Fruit fly (Drosophila melanogaster) whole organism, embryonic: Measurements from ENCODE around the gene Acsx3.
A peak's percentile ranks its signal among the peaks of the same experiment; 100 is the strongest.

ENCODE experiments used
- Atf6 ChIP-seq: fragments of 200-800 bp; sonication (Bioruptor generic); IDR thresholded peaks from 2 replicates; pipeline ENCODE4 v1.3.6; 2022; ENCODE audit warnings: missing biosample characterization, missing genetic modification characterization
- Awh ChIP-seq: fragments of 200-800 bp; sonication (Bioruptor generic); IDR thresholded peaks from 2 replicates; pipeline ENCODE4, ENCODE4 v1.3.6; 2022; ENCODE audit warnings: missing biosample characterization, missing genetic modification characterization
- BEAF-32 ChIP-seq: fragments of 200-800 bp; sonication (Bioruptor generic); optimal IDR thresholded peaks from 3 replicates; lab custom pipeline; 2017; ENCODE audit warnings: missing biosample characterization, missing genetic modification characterization, mild to moderate bottlenecking, moderate library complexity, missing genetic modification reagents
- Bteb2 ChIP-seq: fragments of 200-800 bp; sonication (Bioruptor generic); optimal IDR thresholded peaks from 2 replicates; lab custom pipeline; 2016; ENCODE audit warnings: missing biosample characterization, missing genetic modification characterization
- CG10209 ChIP-seq: fragments of 200-800 bp; sonication (Bioruptor generic); optimal IDR thresholded peaks from 3 replicates; lab custom pipeline; 2017; ENCODE audit warnings: missing biosample characterization, mild to moderate bottlenecking, missing genetic modification characterization, missing genetic modification reagents
- CG10654 ChIP-seq: fragments of 200-800 bp; sonication (Bioruptor generic); optimal IDR thresholded peaks from 2 replicates; lab custom pipeline; 2016; ENCODE audit warnings: missing biosample characterization, missing genetic modification characterization
- CG11085 ChIP-seq: fragments of 200-800 bp; sonication (Bioruptor generic); IDR thresholded peaks from 2 replicates; pipeline ENCODE4 v1.3.6; 2022; ENCODE audit warnings: missing biosample characterization, missing genetic modification characterization
- CG15479 ChIP-seq: fragments of 200-800 bp; sonication (Bioruptor generic); optimal IDR thresholded peaks from 3 replicates; lab custom pipeline; 2019; ENCODE audit warnings: missing biosample characterization, mild to moderate bottlenecking, missing genetic modification characterization, moderate library complexity
- CG15514 ChIP-seq: fragments of 200-800 bp; sonication (Bioruptor generic); optimal IDR thresholded peaks from 3 replicates; lab custom pipeline; 2017; ENCODE audit warnings: missing biosample characterization, missing genetic modification characterization, mild to moderate bottlenecking, moderate library complexity, missing genetic modification reagents
- CG15696 ChIP-seq: fragments of 200-800 bp; sonication (Bioruptor generic); optimal IDR thresholded peaks from 2 replicates; lab custom pipeline; 2019; ENCODE audit warnings: missing biosample characterization, mild to moderate bottlenecking, missing genetic modification characterization, moderate library complexity
- CG16813 ChIP-seq: fragments of 200-800 bp; sonication (Bioruptor generic); IDR thresholded peaks from 3 replicates; pipeline ENCODE4 v1.3.6; 2022; ENCODE audit warnings: missing biosample characterization, missing genetic modification characterization; ENCODE audit not compliant: partially characterized antibody
- CG17612 ChIP-seq: fragments of 200-800 bp; sonication (Bioruptor generic); IDR thresholded peaks from 2 replicates; pipeline ENCODE4 v1.3.6; 2022; ENCODE audit warnings: missing biosample characterization, missing genetic modification characterization
- CG2129 ChIP-seq: fragments of 200-800 bp; sonication (Bioruptor generic); IDR thresholded peaks from 2 replicates; pipeline ENCODE4 v1.3.6; 2022; ENCODE audit warnings: missing biosample characterization, missing genetic modification characterization; ENCODE audit not compliant: partially characterized antibody
- CG3065 ChIP-seq: fragments of 200-800 bp; sonication (Bioruptor generic); optimal IDR thresholded peaks from 2 replicates; lab custom pipeline; 2016; ENCODE audit warnings: missing biosample characterization, missing genetic modification characterization
- CG31224 ChIP-seq: fragments of 200-800 bp; sonication (Bioruptor generic); IDR thresholded peaks from 2 replicates; pipeline ENCODE4 v1.3.6; 2022; ENCODE audit warnings: missing biosample characterization, missing genetic modification characterization
- CG34376 ChIP-seq: fragments of 200-800 bp; sonication (Bioruptor generic); optimal IDR thresholded peaks from 2 replicates; lab custom pipeline; 2018; ENCODE audit warnings: missing biosample characterization, mild to moderate bottlenecking, missing genetic modification characterization
- CG43689 ChIP-seq: fragments of 200-800 bp; sonication (Bioruptor generic); IDR thresholded peaks from 2 replicates; pipeline ENCODE4 v1.3.6; 2022; ENCODE audit warnings: missing biosample characterization, missing genetic modification characterization
- CG7786 ChIP-seq: fragments of 200-800 bp; sonication (Bioruptor generic); optimal IDR thresholded peaks from 2 replicates; lab custom pipeline; 2016; ENCODE audit warnings: missing biosample characterization, missing genetic modification characterization
- CHES-1-like ChIP-seq: fragments of 200-800 bp; sonication (Bioruptor generic); optimal IDR thresholded peaks from 2 replicates; lab custom pipeline; 2016; ENCODE audit warnings: missing biosample characterization, missing genetic modification characterization
- Dfd ChIP-seq, 2 experiments: fragments of >200 bp; optimal IDR thresholded peaks; 2 replicates each; lab custom pipeline; 2017; ENCODE audit warnings: missing biosample characterization in 2 of 2, missing genetic modification characterization in 2 of 2
- ERR ChIP-seq: fragments of 200-800 bp; sonication (Bioruptor generic); optimal IDR thresholded peaks from 2 replicates; lab custom pipeline; 2016; ENCODE audit warnings: missing biosample characterization, missing genetic modification characterization
- GATAe ChIP-seq: fragments of 200-800 bp; sonication (Bioruptor generic); conservative IDR thresholded peaks from 2 replicates; pipeline ENCODE4 v1.3.6; 2022; ENCODE audit warnings: missing biosample characterization, missing genetic modification characterization
- HLH54F ChIP-seq: fragments of 200-800 bp; sonication (Bioruptor generic); optimal IDR thresholded peaks from 3 replicates; lab custom pipeline; 2016; ENCODE audit warnings: missing biosample characterization, missing genetic modification characterization
- Hr78 ChIP-seq, 2 experiments: fragments of 200-800 bp in 1 of 2; fragments of >200 bp in 1 of 2; sonication (Bioruptor generic) in 1 of 2; optimal IDR thresholded peaks; 2 replicates each; lab custom pipeline; 2017 to 2019; ENCODE audit warnings: missing biosample characterization in 2 of 2, missing genetic modification characterization in 2 of 2, mild to moderate bottlenecking in 1 of 2, moderate library complexity in 1 of 2
- Lhr ChIP-seq: fragments of 200-800 bp; sonication (Bioruptor generic); optimal IDR thresholded peaks from 3 replicates; lab custom pipeline; 2017; ENCODE audit warnings: mild to moderate bottlenecking, missing biosample characterization, missing genetic modification reagents, missing genetic modification characterization
- Nf-YC ChIP-seq: fragments of 200-800 bp; optimal IDR thresholded peaks from 3 replicates; lab custom pipeline; 2019; ENCODE audit warnings: missing biosample characterization, mild to moderate bottlenecking, missing genetic modification characterization, moderate library complexity
- Spps ChIP-seq: fragments of 200-800 bp; sonication (Bioruptor generic); optimal IDR thresholded peaks from 2 replicates; lab custom pipeline; 2018; ENCODE audit warnings: missing biosample characterization, mild to moderate bottlenecking, missing genetic modification characterization
- Sry-β ChIP-seq: fragments of 200-800 bp; sonication (Bioruptor generic); optimal IDR thresholded peaks from 2 replicates; lab custom pipeline; 2018; ENCODE audit warnings: missing biosample characterization, mild to moderate bottlenecking, missing genetic modification characterization, moderate library complexity
- cas ChIP-seq: fragments of 200-800 bp; sonication (Bioruptor generic); IDR thresholded peaks from 2 replicates; pipeline ENCODE4 v1.3.6; 2022; ENCODE audit warnings: missing biosample characterization, missing genetic modification characterization
- chm ChIP-seq: fragments of 200-800 bp; sonication (Bioruptor generic); IDR thresholded peaks from 2 replicates; pipeline ENCODE4 v1.3.6; 2022; ENCODE audit warnings: missing biosample characterization, missing genetic modification characterization
- corto ChIP-seq: fragments of 200-800 bp; sonication (Bioruptor generic); optimal IDR thresholded peaks from 2 replicates; lab custom pipeline; 2016; ENCODE audit warnings: missing biosample characterization, mild to moderate bottlenecking, missing genetic modification characterization, moderate library complexity
- danr ChIP-seq: fragments of 200-800 bp; sonication (Bioruptor generic); IDR thresholded peaks from 2 replicates; pipeline ENCODE4 v1.3.6; 2022; ENCODE audit warnings: missing biosample characterization, missing genetic modification characterization
- eve ChIP-seq, 2 experiments: fragments of >200 bp; optimal IDR thresholded peaks; 2 replicates each; lab custom pipeline; 2017; ENCODE audit warnings: missing biosample characterization in 2 of 2, missing genetic modification characterization in 2 of 2
- exex ChIP-seq: fragments of 200-800 bp; sonication (Bioruptor generic); optimal IDR thresholded peaks from 4 replicates; lab custom pipeline; 2018; ENCODE audit warnings: missing biosample characterization, mild to moderate bottlenecking, missing genetic modification characterization, moderate library complexity
- fd3F ChIP-seq: fragments of 200-800 bp; sonication (Bioruptor generic); optimal IDR thresholded peaks from 2 replicates; lab custom pipeline; 2018; ENCODE audit warnings: missing biosample characterization, mild to moderate bottlenecking, missing genetic modification characterization, moderate library complexity
- grn ChIP-seq: fragments of 200-800 bp; sonication (Bioruptor generic); optimal IDR thresholded peaks from 3 replicates; lab custom pipeline; 2017; ENCODE audit warnings: missing biosample characterization, missing genetic modification characterization
- gro ChIP-seq: fragments of 200-800 bp; sonication (Bioruptor generic); optimal IDR thresholded peaks from 2 replicates; lab custom pipeline; 2016; ENCODE audit warnings: missing biosample characterization, missing genetic modification characterization
- hkb ChIP-seq, 2 experiments: fragments of 200-800 bp in 1 of 2; fragments of >200 bp in 1 of 2; sonication (Bioruptor generic) in 1 of 2; IDR thresholded peaks in 1 of 2; optimal IDR thresholded peaks in 1 of 2; 2 replicates each; pipeline versions ENCODE4 v1.3.6 to Lab custom; 2017 to 2022; ENCODE audit warnings: missing biosample characterization in 1 of 2, missing genetic modification characterization in 1 of 2
- jing ChIP-seq: fragments of 200-800 bp; sonication (Bioruptor generic); optimal IDR thresholded peaks from 2 replicates; lab custom pipeline; 2018; ENCODE audit warnings: missing biosample characterization, mild to moderate bottlenecking, missing genetic modification characterization
- nerfin-1 ChIP-seq: fragments of 200-800 bp; sonication (Bioruptor generic); optimal IDR thresholded peaks from 3 replicates; lab custom pipeline; 2019; ENCODE audit warnings: missing biosample characterization, mild to moderate bottlenecking, missing genetic modification characterization, moderate library complexity
- otp ChIP-seq: fragments of 200-800 bp; sonication (Bioruptor generic); IDR thresholded peaks from 3 replicates; pipeline ENCODE4, ENCODE4 v1.3.6; 2022; ENCODE audit warnings: missing biosample characterization, missing genetic modification characterization
- p53 ChIP-seq: fragments of 200-800 bp; sonication (Bioruptor generic); optimal IDR thresholded peaks from 2 replicates; lab custom pipeline; 2016; ENCODE audit warnings: missing biosample characterization, missing genetic modification characterization
- sd ChIP-seq: fragments of 200-800 bp; sonication (Bioruptor generic); optimal IDR thresholded peaks from 3 replicates; lab custom pipeline; 2018; ENCODE audit warnings: missing biosample characterization, mild to moderate bottlenecking, missing genetic modification characterization, moderate library complexity
- sug ChIP-seq: fragments of 200-800 bp; optimal IDR thresholded peaks from 2 replicates; lab custom pipeline; 2019; ENCODE audit warnings: missing biosample characterization, mild to moderate bottlenecking, missing genetic modification characterization, moderate library complexity
- tin ChIP-seq: fragments of 200-800 bp; sonication (Bioruptor generic); optimal IDR thresholded peaks from 3 replicates; lab custom pipeline; 2016; ENCODE audit warnings: missing biosample characterization, missing genetic modification characterization
- tll ChIP-seq, 2 experiments: fragments of 200-800 bp in 1 of 2; fragments of >200 bp in 1 of 2; sonication (Bioruptor generic) in 1 of 2; optimal IDR thresholded peaks; 2 replicates each; lab custom pipeline; 2017 to 2019; ENCODE audit warnings: missing biosample characterization in 2 of 2, missing genetic modification characterization in 2 of 2, mild to moderate bottlenecking in 1 of 2, moderate library complexity in 1 of 2
- vnd ChIP-seq: fragments of 200-800 bp; sonication (Bioruptor generic); IDR thresholded peaks from 3 replicates; pipeline ENCODE4 v1.3.6; 2022; ENCODE audit warnings: missing biosample characterization, missing genetic modification characterization; ENCODE audit not compliant: partially characterized antibody
- vvl ChIP-seq: fragments of 200-800 bp; sonication (Bioruptor generic); IDR thresholded peaks from 2 replicates; pipeline ENCODE4 v1.3.6; 2022; ENCODE audit warnings: missing biosample characterization, missing genetic modification characterization

Gene Acsx3

DNA sequence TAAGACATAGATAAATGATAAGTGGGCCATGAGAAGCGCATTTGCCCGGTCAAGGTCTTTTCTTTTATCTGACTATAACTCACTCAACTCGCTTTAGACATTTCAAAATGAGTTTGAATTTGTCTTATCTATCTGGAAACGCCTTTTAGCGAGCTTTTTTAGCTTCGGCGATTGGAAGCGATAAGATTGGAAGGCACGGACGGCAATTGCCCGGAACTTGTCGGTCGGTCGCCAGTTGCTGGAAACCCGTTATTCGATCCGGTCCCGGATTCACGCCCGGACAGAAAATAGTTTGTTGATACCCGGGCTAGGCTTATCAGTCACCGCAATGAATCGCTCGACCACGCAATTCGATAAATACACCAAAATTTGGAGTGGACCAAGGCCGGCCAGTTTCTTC lies 2.2 kb downstream of the Acsx3 start, which contains the start of gene Acsx4 (continued):
- TF ChIP-seq CG31224 (GFP tag; lab: Robert Waterston, UW): no peak
- peak; percentile 82 for TF ChIP-seq GATAe (GFP tag; lab: Robert Waterston, UW)
- peak; percentile 72 for TF ChIP-seq CG15514 (GFP tag; lab: Kevin White, UChicago)

- no peak for TF ChIP-seq CG10209 (GFP tag; lab: Kevin White, UChicago)
- TF ChIP-seq vvl (GFP tag; lab: Robert Waterston, UW): no peak
- TF ChIP-seq Awh: no peak
- TF ChIP-seq CG11085 (GFP tag; lab: Robert Waterston, UW): no peak
- no peak for TF ChIP-seq nerfin-1 (tag; lab: Kevin White, UChicago)
- peak; percentile 73 for TF ChIP-seq CG34376 (GFP tag; lab: Kevin White, UChicago)
- no peak for TF ChIP-seq cas
- no peak for TF ChIP-seq gro
- no peak for TF ChIP-seq Sry-β (GFP tag; lab: Kevin White, UChicago)
- TF ChIP-seq sd (tag; lab: Kevin White, UChicago): peak; percentile 78
- no peak for TF ChIP-seq hkb (optimal IDR thresholded peaks at IDR 0.05; lab: Kevin White, UChicago)
- TF ChIP-seq hkb (GFP tag; IDR thresholded peaks at IDR 0.05; lab: Robert Waterston, UW): no peak
- TF ChIP-seq CG10654 (GFP tag; lab: Kevin White, UChicago): no peak
- TF ChIP-seq chm (GFP tag; lab: Robert Waterston, UW): no peak
- TF ChIP-seq danr (GFP tag; lab: Robert Waterston, UW): no peak
- no peak for TF ChIP-seq p53 (GFP tag; lab: Kevin White, UChicago)
- peak; percentile 78 for TF ChIP-seq grn (GFP tag; lab: Kevin White, UChicago)
- no peak for TF ChIP-seq fd3F (GFP tag; lab: Kevin White, UChicago)
- TF ChIP-seq CG3065 (GFP tag; lab: Kevin White, UChicago): no peak
- peak in 1 of 2 experiments; percentile 95 for TF ChIP-seq Hr78 (GFP tag; optimal IDR thresholded peaks at IDR 0.05; lab: Kevin White, UChicago)
- no peak for TF ChIP-seq CG2129 (GFP tag; lab: Robert Waterston, UW)
- no peak for TF ChIP-seq CG15479 (GFP tag; lab: Kevin White, UChicago)
- no peak for TF ChIP-seq CG16813 (GFP tag; lab: Robert Waterston, UW)
- TF ChIP-seq sug (tag; lab: Kevin White, UChicago): peak; percentile 67
- peak; percentile 4 for TF ChIP-seq BEAF-32 (GFP tag; lab: Kevin White, UChicago)
- no peak for TF ChIP-seq jing
- no peak for TF ChIP-seq otp (GFP tag; lab: Robert Waterston, UW)
- no peak for TF ChIP-seq HLH54F (GFP tag; lab: Kevin White, UChicago)
- no peak for TF ChIP-seq corto (GFP tag; lab: Kevin White, UChicago)
- TF ChIP-seq tin (GFP tag; lab: Kevin White, UChicago): no peak
- TF ChIP-seq eve (GFP tag; optimal IDR thresholded peaks at IDR 0.05; lab: Kevin White, UChicago): no peak
- TF ChIP-seq Spps: no peak
- no peak for TF ChIP-seq Nf-YC (tag; lab: Kevin White, UChicago)
- TF ChIP-seq CG17612 (GFP tag; lab: Robert Waterston, UW): no peak
- TF ChIP-seq CG7786 (GFP tag; lab: Kevin White, UChicago): no peak
- no peak for TF ChIP-seq Atf6
- TF ChIP-seq tll (GFP tag; optimal IDR thresholded peaks at IDR 0.05; lab: Kevin White, UChicago): no peak
- TF ChIP-seq Dfd (GFP tag; optimal IDR thresholded peaks at IDR 0.05; lab: Kevin White, UChicago): no peak
- TF ChIP-seq CHES-1-like: no peak
- no peak for TF ChIP-seq ERR (GFP tag; lab: Kevin White, UChicago)
- TF ChIP-seq CG15696 (tag; lab: Kevin White, UChicago): no peak
- no peak for TF ChIP-seq vnd
- TF ChIP-seq Bteb2 (GFP tag; lab: Kevin White, UChicago): no peak
- TF ChIP-seq exex (tag; lab: Kevin White, UChicago): peak; percentile 87
- 0 out of 2 replicates have a peak, but pooled peaks have one; percentile 15 for TF ChIP-seq GATAe (GFP tag; lab: Robert Waterston, UW)
- no peak for TF ChIP-seq Lhr (GFP tag; lab: Kevin White, UChicago)
- TF ChIP-seq CG43689: no peak
Observed at dm6 chr3R:19785451-19785850, 4.4 kb downstream of the Acsx3 start.
